Worm (Caenorhabditis elegans) whole organism, mixed stage, embryonic: ENCODE data around the gene rpl-36.

Source experiments
- M03D4.4 ChIP-seq: sonication (generic microtip); optimal IDR thresholded peaks from 2 replicates; lab custom pipeline; 2017; ENCODE audit warnings: mild to moderate bottlenecking, missing genetic modification characterization, missing compliant biosample characterization
- bed-3 ChIP-seq: fragments of 200-800 bp; sonication (Bioruptor generic); optimal IDR thresholded peaks from 3 replicates; lab custom pipeline; 2018; ENCODE audit warnings: mild to moderate bottlenecking, missing genetic modification characterization, moderate library complexity, missing compliant biosample characterization
- blmp-1 ChIP-seq: fragments of 150-350 bp; optimal IDR thresholded peaks from 2 replicates; lab custom pipeline; 2014; ENCODE audit warnings: missing biosample characterization, missing genetic modification characterization
- ceh-39 ChIP-seq: fragments of 150-350 bp; optimal IDR thresholded peaks from 2 replicates; lab custom pipeline; 2014; ENCODE audit warnings: missing biosample characterization, missing genetic modification characterization
- ceh-43 ChIP-seq: fragments of 200-800 bp; sonication (Bioruptor generic); optimal IDR thresholded peaks from 2 replicates; lab custom pipeline; 2018; ENCODE audit warnings: mild to moderate bottlenecking, missing genetic modification characterization, moderate library complexity, missing compliant biosample characterization
- ceh-83 ChIP-seq: fragments of 200-800 bp; sonication (Bioruptor generic); optimal IDR thresholded peaks from 2 replicates; lab custom pipeline; 2018; ENCODE audit warnings: mild to moderate bottlenecking, missing genetic modification characterization, missing compliant biosample characterization
- ces-1 ChIP-seq: fragments of 150-350 bp; optimal IDR thresholded peaks from 2 replicates; lab custom pipeline; 2014; ENCODE audit warnings: missing biosample characterization, missing genetic modification reagents, missing genetic modification characterization
- cnd-1 ChIP-seq: fragments of 200-800 bp; sonication (Bioruptor generic); optimal IDR thresholded peaks from 2 replicates; lab custom pipeline; 2018; ENCODE audit warnings: mild to moderate bottlenecking, missing genetic modification characterization, missing compliant biosample characterization
- drap-1 ChIP-seq: fragments of 200-800 bp; sonication (Bioruptor generic); optimal IDR thresholded peaks from 3 replicates; lab custom pipeline; 2018; ENCODE audit warnings: mild to moderate bottlenecking, missing genetic modification characterization, missing compliant biosample characterization
- elt-1 ChIP-seq: sonication (generic microtip); optimal IDR thresholded peaks from 2 replicates; lab custom pipeline; 2017; ENCODE audit warnings: missing genetic modification characterization, mild to moderate bottlenecking, missing compliant biosample characterization, antibody characterized with exemption, moderate library complexity, borderline replicate concordance; ENCODE audit not compliant: insufficient read depth
- elt-3 ChIP-seq: fragments of 150-350 bp; optimal IDR thresholded peaks from 2 replicates; lab custom pipeline; 2014; ENCODE audit warnings: missing biosample characterization, missing genetic modification characterization
- flh-1 ChIP-seq: fragments of 200-800 bp; sonication (Bioruptor generic); optimal IDR thresholded peaks from 2 replicates; lab custom pipeline; 2018; ENCODE audit warnings: mild to moderate bottlenecking, missing genetic modification characterization, moderate library complexity, missing compliant biosample characterization
- ham-2 ChIP-seq: fragments of 200-800 bp; sonication (Bioruptor generic); optimal IDR thresholded peaks from 2 replicates; lab custom pipeline; 2018; ENCODE audit warnings: mild to moderate bottlenecking, missing genetic modification characterization, missing compliant biosample characterization
- hlh-1 ChIP-seq: fragments of 150-350 bp; optimal IDR thresholded peaks from 2 replicates; lab custom pipeline; 2014; ENCODE audit warnings: missing biosample characterization, missing genetic modification reagents, missing genetic modification characterization
- lin-13 ChIP-seq: fragments of 150-350 bp; optimal IDR thresholded peaks from 2 replicates; lab custom pipeline; 2014; ENCODE audit warnings: missing biosample characterization, missing genetic modification characterization
- lin-32 ChIP-seq: fragments of 200-800 bp; sonication (Bioruptor generic); optimal IDR thresholded peaks from 2 replicates; lab custom pipeline; 2018; ENCODE audit warnings: mild to moderate bottlenecking, missing genetic modification characterization, missing compliant biosample characterization
- lsy-2 ChIP-seq: fragments of 150-350 bp; optimal IDR thresholded peaks from 2 replicates; lab custom pipeline; 2014; ENCODE audit warnings: missing biosample characterization, missing genetic modification characterization
- mab-5 ChIP-seq: fragments of 150-350 bp; optimal IDR thresholded peaks from 2 replicates; lab custom pipeline; 2014; ENCODE audit warnings: missing biosample characterization, missing genetic modification characterization
- mep-1 ChIP-seq: fragments of 150-350 bp; optimal IDR thresholded peaks from 2 replicates; lab custom pipeline; 2017; ENCODE audit warnings: missing biosample characterization, missing genetic modification reagents, missing genetic modification characterization, inconsistent platforms
- mls-2 ChIP-seq: sonication (generic microtip); optimal IDR thresholded peaks from 2 replicates; lab custom pipeline; 2016; ENCODE audit warnings: mild to moderate bottlenecking, missing genetic modification characterization, moderate library complexity, missing compliant biosample characterization
- nhr-12 ChIP-seq: fragments of 150-350 bp; optimal IDR thresholded peaks from 2 replicates; lab custom pipeline; 2014; ENCODE audit warnings: missing biosample characterization, missing genetic modification characterization
- nhr-2 ChIP-seq: fragments of 150-350 bp; optimal IDR thresholded peaks from 2 replicates; lab custom pipeline; 2014; ENCODE audit warnings: missing biosample characterization, missing genetic modification characterization
- nhr-237 ChIP-seq: fragments of 150-350 bp; optimal IDR thresholded peaks from 2 replicates; lab custom pipeline; 2014; ENCODE audit warnings: missing biosample characterization, missing genetic modification characterization
- nhr-28 ChIP-seq: fragments of 150-350 bp; optimal IDR thresholded peaks from 2 replicates; lab custom pipeline; 2014; ENCODE audit warnings: missing biosample characterization, missing genetic modification characterization
- nhr-76 ChIP-seq: sonication (generic microtip); optimal IDR thresholded peaks from 2 replicates; lab custom pipeline; 2017; ENCODE audit warnings: missing biosample characterization, missing genetic modification characterization
- pha-4 ChIP-seq: fragments of 150-350 bp; optimal IDR thresholded peaks from 2 replicates; lab custom pipeline; 2018; ENCODE audit warnings: missing biosample characterization, missing genetic modification reagents, missing genetic modification characterization
- sem-2 ChIP-seq: fragments of 200-800 bp; sonication (Bioruptor generic); optimal IDR thresholded peaks from 2 replicates; lab custom pipeline; 2018; ENCODE audit warnings: mild to moderate bottlenecking, missing genetic modification characterization, missing compliant biosample characterization
- snpc-4 ChIP-seq: fragments of 150-350 bp; optimal IDR thresholded peaks from 2 replicates; lab custom pipeline; 2014; ENCODE audit warnings: missing biosample characterization, missing genetic modification characterization
- sptf-1 ChIP-seq: sonication (generic microtip); optimal IDR thresholded peaks from 2 replicates; lab custom pipeline; 2017; ENCODE audit warnings: mild to moderate bottlenecking, missing genetic modification characterization, moderate library complexity, missing compliant biosample characterization
- tbx-8 ChIP-seq: fragments of 200-800 bp; sonication (Bioruptor generic); optimal IDR thresholded peaks from 2 replicates; lab custom pipeline; 2018; ENCODE audit warnings: mild to moderate bottlenecking, missing genetic modification characterization, moderate library complexity, missing compliant biosample characterization
- unc-120 ChIP-seq: sonication (generic microtip); optimal IDR thresholded peaks from 2 replicates; lab custom pipeline; 2017; ENCODE audit warnings: missing genetic modification characterization, missing compliant biosample characterization; ENCODE audit not compliant: poor library complexity, severe bottlenecking
- unc-39 ChIP-seq: fragments of 150-350 bp; optimal IDR thresholded peaks from 2 replicates; lab custom pipeline; 2014; ENCODE audit warnings: missing biosample characterization, missing genetic modification characterization
- unc-62 ChIP-seq: fragments of 150-350 bp; optimal IDR thresholded peaks from 2 replicates; lab custom pipeline; 2014; ENCODE audit warnings: missing biosample characterization, missing genetic modification reagents, missing genetic modification characterization
- zip-8 ChIP-seq: fragments of 150-350 bp; optimal IDR thresholded peaks from 2 replicates; lab custom pipeline; 2014; ENCODE audit warnings: missing biosample characterization, missing genetic modification characterization
- ztf-11 ChIP-seq: fragments of 150-350 bp; optimal IDR thresholded peaks from 2 replicates; lab custom pipeline; 2014; ENCODE audit warnings: missing biosample characterization, missing genetic modification characterization

rpl-36 gene

DNA sequence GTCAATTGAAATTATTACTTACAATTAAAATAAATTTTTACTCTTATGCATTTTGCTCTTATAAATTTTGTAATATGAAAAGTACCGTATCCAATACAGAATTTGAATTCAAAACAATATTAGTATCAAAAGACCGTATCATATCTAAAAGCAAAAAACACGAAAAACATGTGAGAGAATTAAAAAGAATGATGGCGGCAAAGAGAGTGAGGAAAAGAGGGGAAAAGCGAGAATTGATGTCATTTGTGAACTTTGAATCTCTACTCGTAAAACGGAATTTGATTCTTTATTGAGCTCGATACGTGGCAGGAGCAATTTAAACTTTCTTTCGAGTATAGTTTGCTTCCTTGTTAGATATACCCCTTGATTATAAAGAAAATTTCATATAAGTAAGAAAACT is 25.5 kb upstream of the rpl-36 start:
- TF ChIP-seq nhr-28 (no peak), snpc-4 (tag; lab: Kevin White, UChicago) (no peak), mls-2 (tag; lab: Kevin White, UChicago) (no peak), ces-1 (GFP tag; lab: Kevin White, UChicago) (peak; percentile 13)

ce11 chrIII:7155631-7156030 is 24.4 kb upstream of the rpl-36 start:
- TF ChIP-seq bed-3 (GFP tag; lab: Kevin White, UChicago) (peak; percentile 20), nhr-12 (tag; lab: Kevin White, UChicago) (no peak), elt-1 (tag; lab: Kevin White, UChicago) (no peak), mab-5 (tag; lab: Kevin White, UChicago) (no peak), pha-4 (tag; lab: Kevin White, UChicago) (peak; percentile 73), nhr-76 (tag; lab: Kevin White, UChicago) (no peak), nhr-237 (tag; lab: Kevin White, UChicago) (peak; percentile 86), snpc-4 (tag; lab: Kevin White, UChicago) (no peak), lin-32 (GFP tag; lab: Kevin White, UChicago) (no peak), nhr-28 (no peak), drap-1 (GFP tag; lab: Kevin White, UChicago) (peak; percentile 47), zip-8 (tag; lab: Kevin White, UChicago) (no peak), lsy-2 (peak; percentile 72), ceh-83 (GFP tag; lab: Kevin White, UChicago) (no peak), tbx-8 (GFP tag; lab: Kevin White, UChicago) (peak; percentile 1), unc-39 (no peak), cnd-1 (tag; lab: Kevin White, UChicago) (no peak), M03D4.4 (peak; percentile 13), ceh-39 (tag; lab: Kevin White, UChicago) (peak; percentile 70), ztf-11 (tag; lab: Kevin White, UChicago) (peak; percentile 65), nhr-2 (tag; lab: Kevin White, UChicago) (peak; percentile 52), mep-1 (peak; percentile 77), blmp-1 (tag; lab: Kevin White, UChicago) (no peak), ham-2 (GFP tag; lab: Kevin White, UChicago) (peak; percentile 71), mls-2 (tag; lab: Kevin White, UChicago) (peak; percentile 84), elt-3 (tag; lab: Kevin White, UChicago) (no peak), unc-62 (GFP tag; lab: Kevin White, UChicago) (peak; percentile 75), flh-1 (no peak), hlh-1 (tag; lab: Kevin White, UChicago) (peak; percentile 78), unc-120 (tag; lab: Kevin White, UChicago) (peak; percentile 95), lin-13 (no peak), sptf-1 (peak; percentile 76), sem-2 (GFP tag; lab: Kevin White, UChicago) (no peak), ceh-43 (GFP tag; lab: Kevin White, UChicago) (no peak), ces-1 (GFP tag; lab: Kevin White, UChicago) (peak; percentile 80)

DNA sequence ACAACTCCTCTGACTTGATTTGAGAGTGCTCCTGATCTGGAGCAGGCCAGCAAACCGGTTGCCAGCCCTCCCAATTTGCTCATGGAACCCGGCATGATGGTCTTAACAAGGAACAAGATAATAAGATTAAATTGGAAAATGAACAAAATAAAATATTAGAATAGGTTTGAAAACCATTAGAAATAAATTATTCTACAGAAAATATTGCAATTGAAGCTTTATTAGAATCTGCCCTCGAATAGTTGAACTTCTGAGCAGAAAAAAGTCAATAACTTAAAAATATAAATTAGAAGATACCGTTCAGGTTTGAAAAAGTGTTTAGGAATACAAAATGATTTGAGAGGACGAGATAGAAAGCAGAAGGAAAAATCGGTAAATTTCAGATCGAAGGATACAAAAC is 21.3 kb upstream of the rpl-36 start, which contains the start of gene nuo-4:
Gene nuo-4, minus strand, starts transcription at position 101 of the 400 bp plus-strand sequence.
- TF ChIP-seq ceh-83 (GFP tag; lab: Kevin White, UChicago) = no peak

ce11 chrIII:7159246-7159645 is 20.8 kb upstream of the rpl-36 start:
- TF ChIP-seq ceh-39 (tag; lab: Kevin White, UChicago) (no peak), drap-1 (GFP tag; lab: Kevin White, UChicago) (no peak), bed-3 (GFP tag; lab: Kevin White, UChicago) (no peak), unc-62 (GFP tag; lab: Kevin White, UChicago) (no peak), nhr-28 (no peak), nhr-237 (tag; lab: Kevin White, UChicago) (no peak), ztf-11 (tag; lab: Kevin White, UChicago) (no peak), cnd-1 (tag; lab: Kevin White, UChicago) (no peak), mab-5 (tag; lab: Kevin White, UChicago) (no peak), mls-2 (tag; lab: Kevin White, UChicago) (no peak), pha-4 (tag; lab: Kevin White, UChicago) (no peak), hlh-1 (tag; lab: Kevin White, UChicago) (no peak), flh-1 (no peak), snpc-4 (tag; lab: Kevin White, UChicago) (no peak), lin-13 (no peak), nhr-2 (tag; lab: Kevin White, UChicago) (no peak), tbx-8 (GFP tag; lab: Kevin White, UChicago) (no peak)
